Worm (Caenorhabditis elegans) whole organism, L4 larva: ENCODE results near the gene Y43F8C.3.

Experiments
- F37D6.2 ChIP-seq: sonication (generic microtip); optimal IDR thresholded peaks from 2 replicates; lab custom pipeline; 2016; ENCODE audit warnings: mild to moderate bottlenecking, missing genetic modification characterization, missing compliant biosample characterization
- F44E2.7 ChIP-seq: fragments of 200-800 bp; sonication (Bioruptor generic); IDR thresholded peaks from 2 replicates; pipeline ENCODE4 v2.1.2; 2022; ENCODE audit warnings: missing genetic modification characterization, missing compliant biosample characterization
- F49E8.2 ChIP-seq: sonication (generic microtip); optimal IDR thresholded peaks from 2 replicates; lab custom pipeline; 2016; ENCODE audit warnings: missing compliant biosample characterization, mild to moderate bottlenecking, missing genetic modification characterization, borderline replicate concordance
- T20F7.1 ChIP-seq: fragments of 200-800 bp; sonication (Bioruptor generic); optimal IDR thresholded peaks from 2 replicates; lab custom pipeline; 2018; ENCODE audit warnings: mild to moderate bottlenecking, missing genetic modification characterization, missing compliant biosample characterization
- T26A8.4 ChIP-seq: fragments of 200-800 bp; sonication (Bioruptor generic); IDR thresholded peaks from 2 replicates; pipeline ENCODE4 v1.3.6; 2022; ENCODE audit warnings: missing genetic modification characterization, missing compliant biosample characterization
- Y48G9A.11 ChIP-seq: fragments of 200-800 bp; sonication (Bioruptor generic); IDR thresholded peaks from 2 replicates; pipeline ENCODE4 v1.3.6; 2022; ENCODE audit warnings: missing genetic modification reagents, missing genetic modification characterization, missing compliant biosample characterization
- Y75B8A.6 ChIP-seq: fragments of 200-800 bp; sonication (Bioruptor generic); IDR thresholded peaks from 2 replicates; pipeline ENCODE4 v1.3.6; 2022; ENCODE audit warnings: missing genetic modification reagents, missing genetic modification characterization, missing compliant biosample characterization
- ZK546.5 ChIP-seq, 2 experiments: sonication (generic microtip); optimal IDR thresholded peaks; 2 replicates each; lab custom pipeline; 2017; ENCODE audit warnings: missing biosample characterization in 2 of 2, missing genetic modification characterization in 2 of 2
- aly-2 ChIP-seq: sonication (generic microtip); optimal IDR thresholded peaks from 2 replicates; lab custom pipeline; 2018; ENCODE audit warnings: missing biosample characterization, missing genetic modification characterization
- arid-1 ChIP-seq: fragments of 200-800 bp; sonication (Bioruptor generic); conservative IDR thresholded peaks from 2 replicates; pipeline ENCODE4 v1.3.6; 2022; ENCODE audit warnings: missing genetic modification reagents, missing genetic modification characterization, missing compliant biosample characterization
- ceh-20 ChIP-seq: fragments of 200-800 bp; sonication (Bioruptor generic); IDR thresholded peaks from 2 replicates; pipeline ENCODE4 v1.3.6; 2022; ENCODE audit warnings: missing genetic modification reagents, missing genetic modification characterization, missing compliant biosample characterization
- ceh-28 ChIP-seq: fragments of 150-350 bp; optimal IDR thresholded peaks from 2 replicates; lab custom pipeline; 2014; ENCODE audit warnings: missing biosample characterization, missing genetic modification reagents, missing genetic modification characterization
- ceh-82 ChIP-seq: sonication (generic microtip); optimal IDR thresholded peaks from 2 replicates; lab custom pipeline; 2017; ENCODE audit warnings: missing biosample characterization, missing genetic modification characterization
- cey-2 ChIP-seq: sonication (generic microtip); optimal IDR thresholded peaks from 3 replicates; lab custom pipeline; 2017; ENCODE audit warnings: missing genetic modification characterization, mild to moderate bottlenecking, missing compliant biosample characterization, antibody characterized with exemption, borderline replicate concordance; ENCODE audit not compliant: insufficient read depth
- daf-16 ChIP-seq, 3 experiments: sonication (generic microtip); optimal IDR thresholded peaks; 2 replicates each; lab custom pipeline; 2016 to 2017; ENCODE audit warnings: missing genetic modification characterization in 3 of 3, missing genetic modification reagents in 3 of 3, mild to moderate bottlenecking in 2 of 3, missing compliant biosample characterization in 2 of 3, missing biosample characterization in 1 of 3, moderate library complexity in 1 of 3
- daf-19 ChIP-seq: fragments of 200-800 bp; sonication (Bioruptor generic); conservative IDR thresholded peaks from 2 replicates; pipeline ENCODE4 v1.3.6; 2022; ENCODE audit warnings: missing genetic modification characterization, missing compliant biosample characterization
- dmd-6 ChIP-seq: fragments of 200-800 bp; sonication (Bioruptor generic); IDR thresholded peaks from 2 replicates; pipeline ENCODE4 v1.3.6; 2022; ENCODE audit warnings: missing genetic modification reagents, missing genetic modification characterization, missing compliant biosample characterization
- dmd-8 ChIP-seq: fragments of 200-800 bp; sonication (Bioruptor generic); IDR thresholded peaks from 2 replicates; pipeline ENCODE4 v1.3.6; 2022; ENCODE audit warnings: missing genetic modification characterization, missing compliant biosample characterization
- dpl-1 ChIP-seq: fragments of 150-350 bp; optimal IDR thresholded peaks from 2 replicates; lab custom pipeline; 2014; ENCODE audit warnings: missing biosample characterization, missing genetic modification reagents, missing genetic modification characterization
- duxl-1 ChIP-seq: sonication (generic microtip); optimal IDR thresholded peaks from 2 replicates; lab custom pipeline; 2016; ENCODE audit warnings: mild to moderate bottlenecking, missing genetic modification characterization, moderate library complexity, missing compliant biosample characterization; ENCODE audit not compliant: poor library complexity
- egl-43 ChIP-seq: fragments of 200-800 bp; sonication (Bioruptor generic); IDR thresholded peaks from 2 replicates; pipeline ENCODE4 v1.3.6; 2022; ENCODE audit warnings: missing genetic modification reagents, missing genetic modification characterization, missing compliant biosample characterization
- fkh-10 ChIP-seq: fragments of 150-350 bp; optimal IDR thresholded peaks from 2 replicates; lab custom pipeline; 2014; ENCODE audit warnings: missing biosample characterization, missing genetic modification reagents, missing genetic modification characterization
- fos-1 ChIP-seq: fragments of 150-350 bp; optimal IDR thresholded peaks from 2 replicates; lab custom pipeline; 2014; ENCODE audit warnings: missing biosample characterization, missing genetic modification characterization
- gei-8 ChIP-seq: fragments of 200-800 bp; sonication (Bioruptor generic); optimal IDR thresholded peaks from 2 replicates; lab custom pipeline; 2018; ENCODE audit warnings: mild to moderate bottlenecking, missing genetic modification characterization, missing compliant biosample characterization
- hif-1 ChIP-seq, 2 experiments: sonication (generic microtip); optimal IDR thresholded peaks; 2 replicates each; lab custom pipeline; 2016 to 2017; ENCODE audit warnings: missing compliant biosample characterization in 2 of 2, missing genetic modification characterization in 2 of 2, missing genetic modification reagents in 2 of 2, missing genotype in 2 of 2, mild to moderate bottlenecking in 1 of 2
- hlh-11 ChIP-seq: fragments of 200-800 bp; sonication (Bioruptor generic); optimal IDR thresholded peaks from 2 replicates; lab custom pipeline; 2018; ENCODE audit warnings: mild to moderate bottlenecking, missing genetic modification characterization, missing compliant biosample characterization
- hmg-1.1 ChIP-seq: fragments of 200-800 bp; sonication (Bioruptor generic); IDR thresholded peaks from 2 replicates; pipeline ENCODE4 v1.3.6; 2022; ENCODE audit warnings: missing genetic modification reagents, missing genetic modification characterization, missing compliant biosample characterization
- lin-1 ChIP-seq: fragments of 200-800 bp; sonication (Bioruptor generic); IDR thresholded peaks from 2 replicates; pipeline ENCODE4 v1.3.6; 2022; ENCODE audit warnings: missing genetic modification reagents, missing genetic modification characterization, missing compliant biosample characterization
- lin-13 ChIP-seq: fragments of 150-350 bp; optimal IDR thresholded peaks from 2 replicates; lab custom pipeline; 2014; ENCODE audit warnings: missing biosample characterization, missing genetic modification reagents, missing genetic modification characterization
- lin-38 ChIP-seq: fragments of 200-800 bp; sonication (Bioruptor generic); IDR thresholded peaks from 2 replicates; pipeline ENCODE4 v1.3.6; 2022; ENCODE audit warnings: missing genetic modification reagents, missing genetic modification characterization, missing compliant biosample characterization
- lin-39 ChIP-seq: fragments of 150-350 bp; optimal IDR thresholded peaks from 2 replicates; lab custom pipeline; 2014; ENCODE audit warnings: missing biosample characterization, missing genetic modification reagents, missing genetic modification characterization
- lir-3 ChIP-seq: sonication (generic microtip); optimal IDR thresholded peaks from 2 replicates; lab custom pipeline; 2016; ENCODE audit warnings: mild to moderate bottlenecking, missing genetic modification characterization, missing compliant biosample characterization
- mdl-1 ChIP-seq, 2 experiments: fragments of 150-350 bp in 1 of 2; sonication (generic microtip) in 1 of 2; optimal IDR thresholded peaks; 2 replicates each; lab custom pipeline; 2014 to 2017; ENCODE audit warnings: missing biosample characterization in 2 of 2, missing genetic modification characterization in 2 of 2
- mep-1 ChIP-seq: fragments of 150-350 bp; sonication (generic microtip); optimal IDR thresholded peaks from 3 replicates; lab custom pipeline; 2014; ENCODE audit warnings: missing biosample characterization, missing genetic modification characterization
- mes-2 ChIP-seq: sonication (generic microtip); optimal IDR thresholded peaks from 2 replicates; lab custom pipeline; 2016; ENCODE audit warnings: missing genotype, mild to moderate bottlenecking, missing genetic modification characterization, missing compliant biosample characterization; ENCODE audit not compliant: poor library complexity, severe bottlenecking
- mxl-3 ChIP-seq: fragments of 200-800 bp; sonication (Bioruptor generic); optimal IDR thresholded peaks from 2 replicates; lab custom pipeline; 2018; ENCODE audit warnings: mild to moderate bottlenecking, missing genetic modification characterization, missing compliant biosample characterization
- nhr-10 ChIP-seq: fragments of 150-350 bp; optimal IDR thresholded peaks from 2 replicates; lab custom pipeline; 2014; ENCODE audit warnings: missing biosample characterization, missing genetic modification characterization
- nhr-102 ChIP-seq: sonication (generic microtip); optimal IDR thresholded peaks from 2 replicates; lab custom pipeline; 2016; ENCODE audit warnings: mild to moderate bottlenecking, missing genetic modification characterization, moderate library complexity, missing compliant biosample characterization
- nhr-11 ChIP-seq: fragments of 150-350 bp; optimal IDR thresholded peaks from 2 replicates; lab custom pipeline; 2014; ENCODE audit warnings: missing biosample characterization, missing genetic modification characterization
- nhr-25 ChIP-seq: sonication (generic microtip); optimal IDR thresholded peaks from 2 replicates; lab custom pipeline; 2017; ENCODE audit warnings: missing genetic modification characterization, mild to moderate bottlenecking, missing compliant biosample characterization, antibody characterized with exemption, moderate library complexity, borderline replicate concordance; ENCODE audit not compliant: insufficient read depth
- pha-4 ChIP-seq, 2 experiments: fragments of 150-350 bp in 1 of 2; fragments of 200-800 bp in 1 of 2; sonication (Bioruptor generic) in 1 of 2; IDR thresholded peaks in 1 of 2; optimal IDR thresholded peaks in 1 of 2; 2 replicates each; pipeline versions ENCODE4 v1.3.6 to Lab custom; 2014 to 2022; ENCODE audit warnings: missing genetic modification characterization in 2 of 2, missing genetic modification reagents in 2 of 2, missing biosample characterization in 1 of 2, missing compliant biosample characterization in 1 of 2
- php-3 ChIP-seq: fragments of 200-800 bp; sonication (Bioruptor generic); IDR thresholded peaks from 2 replicates; pipeline ENCODE4 v1.3.6; 2022; ENCODE audit warnings: missing genetic modification reagents, missing genetic modification characterization, missing compliant biosample characterization
- saeg-2 ChIP-seq: fragments of 200-800 bp; sonication (Bioruptor generic); IDR thresholded peaks from 2 replicates; pipeline ENCODE4 v1.3.6; 2022; ENCODE audit warnings: missing genetic modification reagents, missing genetic modification characterization, missing compliant biosample characterization
- set-16 ChIP-seq: fragments of 200-800 bp; sonication (Bioruptor generic); IDR thresholded peaks from 2 replicates; pipeline ENCODE4 v1.3.6; 2022; ENCODE audit warnings: missing genetic modification reagents, missing genetic modification characterization, missing compliant biosample characterization
- spr-3 ChIP-seq: fragments of 200-800 bp; sonication (Bioruptor generic); optimal IDR thresholded peaks from 2 replicates; lab custom pipeline; 2018; ENCODE audit warnings: mild to moderate bottlenecking, missing genetic modification characterization, missing compliant biosample characterization
- vab-7 ChIP-seq: fragments of 200-800 bp; sonication (Bioruptor generic); IDR thresholded peaks from 2 replicates; pipeline ENCODE4 v1.3.6; 2022; ENCODE audit warnings: missing genetic modification reagents, missing genetic modification characterization, missing compliant biosample characterization
- zfp-2 ChIP-seq: sonication (generic microtip); optimal IDR thresholded peaks from 2 replicates; lab custom pipeline; 2016; ENCODE audit warnings: mild to moderate bottlenecking, missing genetic modification characterization, missing compliant biosample characterization
- ztf-7 ChIP-seq: fragments of 150-350 bp; optimal IDR thresholded peaks from 2 replicates; lab custom pipeline; 2014; ENCODE audit warnings: missing biosample characterization, missing genetic modification characterization

Y43F8C.3 gene

DNA sequence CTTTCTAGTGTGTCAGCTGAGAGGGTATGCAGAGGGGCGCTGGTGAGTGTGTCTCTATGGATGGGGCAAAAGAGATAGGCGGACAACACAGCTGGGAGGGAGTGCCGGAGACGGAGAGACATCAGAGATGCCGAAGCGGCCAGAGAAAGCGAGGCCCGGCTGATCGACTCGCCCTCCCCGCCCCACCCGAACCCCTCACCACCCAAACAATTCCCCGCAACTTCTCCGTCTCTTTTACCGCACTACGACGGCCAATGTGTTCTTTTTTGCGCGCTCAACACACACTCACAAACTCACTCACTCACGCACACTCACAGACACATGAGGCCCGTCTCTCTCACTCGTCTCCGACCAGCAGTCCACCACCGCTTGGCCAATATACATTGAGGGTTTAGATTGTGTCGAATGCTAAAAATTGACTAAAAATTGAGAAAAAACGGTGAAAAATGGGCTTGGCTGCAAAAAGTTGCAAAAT, at the start of gene Y43F8C.3:
Gene Y43F8C.3, minus strand, starts transcription at position 187 of the 475 bp plus-strand sequence.
- TF ChIP-seq daf-19 (no peak), cey-2 (no peak), Y48G9A.11 (GFP tag; lab: Robert Waterston, UW) (no peak), lin-39 (no peak), hmg-1.1 (peak; percentile 93), aly-2 (tag; lab: Kevin White, UChicago) (no peak), spr-3 (GFP tag; lab: Kevin White, UChicago) (peak; percentile 44), lin-1 (GFP tag; lab: Robert Waterston, UW) (peak; percentile 34; the same call in 1 of the 2 replicates), mep-1 (peak; percentile 88), vab-7 (GFP tag; lab: Robert Waterston, UW) (0 out of 2 replicates have a peak, but pooled peaks have one; percentile 5), arid-1 (GFP tag; lab: Robert Waterston, UW) (0 out of 2 replicates have a peak, but pooled peaks have one; percentile 47), saeg-2 (GFP tag; lab: Robert Waterston, UW) (no peak), daf-16 (GFP tag; optimal IDR thresholded peaks at IDR 0.05; lab: Kevin White, UChicago) (no peak), daf-16 (tag; optimal IDR thresholded peaks at IDR 0.05; lab: Kevin White, UChicago) (peak; percentile 29), lin-13 (GFP tag; lab: Kevin White, UChicago) (peak; percentile 69), T20F7.1 (GFP tag; lab: Kevin White, UChicago) (no peak), fkh-10 (GFP tag; lab: Kevin White, UChicago) (peak; percentile 47), lin-38 (GFP tag; lab: Robert Waterston, UW) (0 out of 2 replicates have a peak, but pooled peaks have one; percentile 22), fos-1 (tag; lab: Kevin White, UChicago) (no peak), hlh-11 (tag; lab: Kevin White, UChicago) (peak; percentile 96), gei-8 (GFP tag; lab: Kevin White, UChicago) (no peak), hif-1 (tag; optimal IDR thresholded peaks at IDR 0.05; lab: Kevin White, UChicago) (peak in 1 of 2 experiments; percentile 46), set-16 (peak; percentile 98), egl-43 (GFP tag; lab: Robert Waterston, UW) (peak; percentile 73), ceh-28 (tag; lab: Kevin White, UChicago) (peak; percentile 8), nhr-11 (peak; percentile 45), nhr-102 (no peak), ceh-20 (no peak), zfp-2 (tag; lab: Kevin White, UChicago) (no peak), mes-2 (tag; lab: Kevin White, UChicago) (peak; percentile 50), dmd-6 (GFP tag; lab: Robert Waterston, UW) (peak; percentile 57), ztf-7 (tag; lab: Kevin White, UChicago) (no peak), ceh-82 (tag; lab: Kevin White, UChicago) (no peak), dpl-1 (GFP tag; lab: Kevin White, UChicago) (peak; percentile 13), pha-4 (GFP tag; IDR thresholded peaks at IDR 0.05; lab: Robert Waterston, UW) (peak; percentile 43; the same call in 1 of the 2 replicates), pha-4 (tag; optimal IDR thresholded peaks at IDR 0.05; lab: Kevin White, UChicago) (no peak), duxl-1 (tag; lab: Kevin White, UChicago) (no peak), nhr-25 (tag; lab: Kevin White, UChicago) (no peak), T26A8.4 (peak; percentile 58; the same call in 1 of the 2 replicates), mxl-3 (peak; percentile 82), F44E2.7 (GFP tag; lab: Robert Waterston, UW) (no peak), nhr-10 (tag; lab: Kevin White, UChicago) (no peak), F49E8.2 (tag; lab: Kevin White, UChicago) (no peak), dmd-8 (GFP tag; lab: Robert Waterston, UW) (0 out of 2 replicates have a peak, but pooled peaks have one; percentile 41), php-3 (GFP tag; lab: Robert Waterston, UW) (no peak), ZK546.5 (tag; optimal IDR thresholded peaks at IDR 0.05; lab: Kevin White, UChicago) (no peak), lir-3 (tag; lab: Kevin White, UChicago) (no peak), F37D6.2 (tag; lab: Kevin White, UChicago) (no peak), Y75B8A.6 (GFP tag; lab: Robert Waterston, UW) (no peak), mdl-1 (tag; optimal IDR thresholded peaks at IDR 0.05; lab: Kevin White, UChicago) (peak; percentile 26 to 86)
